Worm (Caenorhabditis elegans): Measurements from ENCODE around the gene Y48B6A.13.
A peak's percentile ranks its signal among the peaks of the same experiment; 100 is the strongest.

Y48B6A.13 gene

DNA sequence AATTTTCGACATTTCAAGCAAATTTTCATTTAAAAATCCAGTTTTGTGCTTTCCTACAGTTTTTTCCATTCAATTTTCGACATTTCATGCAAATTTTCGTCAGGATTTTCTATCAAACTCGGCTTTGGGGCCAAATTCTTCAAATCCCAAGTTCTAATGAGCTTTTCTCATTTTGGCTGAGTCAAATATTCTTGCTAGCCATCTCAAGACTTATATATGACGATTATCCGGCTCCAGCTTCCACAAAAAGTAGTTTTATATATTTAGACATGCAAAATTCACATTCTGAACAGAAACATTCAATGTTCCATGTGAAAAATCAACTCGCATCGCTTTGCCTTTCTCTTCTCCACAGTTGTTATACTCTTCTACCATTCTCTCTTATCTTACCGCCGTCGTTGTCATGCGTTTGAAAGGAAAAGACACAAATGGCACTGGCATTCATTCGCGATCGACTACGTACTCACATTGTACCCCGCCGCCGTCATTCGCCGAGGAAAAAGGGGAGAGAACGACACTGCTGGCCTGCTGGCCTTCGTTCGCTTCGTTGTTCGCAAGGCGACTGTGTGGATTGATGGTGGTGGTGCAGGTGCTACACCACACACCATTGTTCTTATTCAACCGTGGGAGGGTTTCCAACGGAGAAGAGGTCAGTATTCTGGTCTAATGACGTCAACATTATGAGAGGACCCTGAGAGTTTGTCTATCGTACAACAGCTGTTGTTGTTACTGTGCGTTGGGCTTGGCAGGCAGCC lies 21.9 kb upstream of the Y48B6A.13 start (continued):
- TF ChIP-seq daf-16 (GFP tag; optimal IDR thresholded peaks at IDR 0.05): no peak
- peak; percentile 15 for TF ChIP-seq daf-16 (tag; optimal IDR thresholded peaks at IDR 0.05)
- no peak for TF ChIP-seq F10B5.3 (tag; optimal IDR thresholded peaks at IDR 0.05)
- peak; percentile 80 for TF ChIP-seq nhr-77 (tag; optimal IDR thresholded peaks at IDR 0.05)
- TF ChIP-seq lsy-2 (tag; optimal IDR thresholded peaks at IDR 0.05): peak in 1 of 2 experiments; percentile 20
- TF ChIP-seq hmg-1.1 (GFP tag; IDR thresholded peaks at IDR 0.05): peak; percentile 61; the same call in 1 of the 2 replicates
- TF ChIP-seq dve-1 (tag; optimal IDR thresholded peaks at IDR 0.05; ENCODE audit: insufficient read depth): peak; percentile 73
- TF ChIP-seq dmd-6 (GFP tag; IDR thresholded peaks at IDR 0.05): peak; percentile 62
- no peak for TF ChIP-seq spr-1 (tag; optimal IDR thresholded peaks at IDR 0.05)
- TF ChIP-seq aha-1 (tag): peak; percentile 94

DNA sequence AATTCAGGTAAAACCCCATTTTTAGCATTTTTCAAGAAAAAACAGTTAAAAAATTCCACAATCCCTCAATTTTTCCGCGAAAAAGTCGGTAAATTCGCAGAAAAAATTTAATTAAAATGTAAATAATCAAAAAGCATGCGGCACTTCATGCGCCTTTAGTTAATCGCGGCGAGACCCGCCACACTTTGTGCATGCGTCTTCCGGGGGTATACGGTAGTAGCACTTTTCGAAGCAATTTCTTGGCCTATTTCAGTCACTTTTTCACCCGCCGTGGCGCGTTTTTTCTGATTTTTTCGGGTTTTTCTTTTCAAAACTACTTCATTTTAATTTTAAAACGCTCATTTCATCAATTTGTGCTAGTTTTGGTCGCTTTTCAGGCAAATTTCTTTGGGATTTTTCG lies 21.2 kb upstream of the Y48B6A.13 start:
- TF ChIP-seq F49E8.2 (tag; optimal IDR thresholded peaks at IDR 0.05; ENCODE audit: borderline replicate concordance) (peak; percentile 49), mes-2 (tag; optimal IDR thresholded peaks at IDR 0.05; ENCODE audit: poor library complexity, severe bottlenecking) (peak; percentile 23), lsy-2 (tag; optimal IDR thresholded peaks at IDR 0.05) (peak in 1 of 2 experiments; percentile 25), Y48G9A.11 (GFP tag; IDR thresholded peaks at IDR 0.05) (peak; percentile 54; the same call in 1 of the 2 replicates), lin-38 (GFP tag; IDR thresholded peaks at IDR 0.05) (peak; percentile 60), mxl-3 (GFP tag; optimal IDR thresholded peaks at IDR 0.05) (no peak), unc-130 (GFP tag; optimal IDR thresholded peaks at IDR 0.05) (peak; percentile 58), dmd-6 (GFP tag; IDR thresholded peaks at IDR 0.05) (no peak)

DNA sequence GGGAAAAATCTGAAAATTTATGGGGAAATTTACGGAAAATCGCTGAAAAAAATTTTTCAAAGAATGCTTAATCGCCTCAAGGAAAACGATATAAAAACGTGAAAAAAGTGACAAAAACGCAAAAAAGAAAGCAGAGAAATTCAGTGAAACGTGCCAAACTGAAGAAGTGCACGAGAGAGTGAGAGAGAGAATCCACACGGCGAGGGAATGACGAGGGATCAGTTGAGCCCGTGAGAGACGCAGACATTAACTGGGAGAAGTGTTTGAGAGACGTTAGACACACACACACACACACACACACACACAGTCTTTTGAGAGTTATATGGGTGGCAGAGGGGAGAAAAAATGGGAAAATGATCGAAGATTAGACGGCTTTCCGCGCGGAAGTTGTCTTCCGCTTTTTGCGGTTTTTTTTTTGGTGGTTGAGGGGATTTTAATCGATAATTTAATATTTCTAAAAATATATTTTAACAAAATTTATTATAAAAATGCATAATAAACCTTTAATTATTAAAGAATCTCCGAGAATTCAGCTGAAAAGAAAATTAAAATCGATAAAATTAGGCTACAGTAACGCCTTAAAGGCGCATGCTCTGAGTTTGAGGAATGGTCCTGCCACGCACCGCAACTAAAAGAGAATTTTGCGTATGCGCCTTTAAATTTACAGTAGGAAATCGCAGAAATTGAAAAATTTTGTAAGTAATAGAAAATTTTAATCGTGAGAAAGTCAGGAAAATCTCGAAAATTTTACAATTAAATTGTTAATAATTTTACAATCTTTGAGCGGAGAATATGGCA lies 18.6 kb upstream of the Y48B6A.13 start:
- TF ChIP-seq daf-12 (tag; optimal IDR thresholded peaks at IDR 0.05): no peak
- no peak for TF ChIP-seq ama-1 (optimal IDR thresholded peaks at IDR 0.05)
- no peak for TF ChIP-seq Y105C5A.15 (GFP tag; IDR thresholded peaks at IDR 0.05)
- TF ChIP-seq gei-8 (GFP tag; optimal IDR thresholded peaks at IDR 0.05): no peak
- TF ChIP-seq nhr-111 (GFP tag; optimal IDR thresholded peaks at IDR 0.05): no peak
- no peak for TF ChIP-seq nhr-237 (tag; optimal IDR thresholded peaks at IDR 0.05)
- no peak for TF ChIP-seq php-3 (GFP tag; IDR thresholded peaks at IDR 0.05)
- TF ChIP-seq D1046.2 (GFP tag; IDR thresholded peaks at IDR 0.05): no peak
- peak; percentile 13 for TF ChIP-seq F37D6.2 (tag; optimal IDR thresholded peaks at IDR 0.05)
- peak; percentile 50 for TF ChIP-seq rbr-2 (tag; optimal IDR thresholded peaks at IDR 0.05)
- no peak for TF ChIP-seq nhr-10 (tag; optimal IDR thresholded peaks at IDR 0.05)
- no peak for TF ChIP-seq dmd-9 (GFP tag; IDR thresholded peaks at IDR 0.05)
- TF ChIP-seq unc-130 (GFP tag; optimal IDR thresholded peaks at IDR 0.05): peak; percentile 67
- no peak for TF ChIP-seq lin-39 (tag; optimal IDR thresholded peaks at IDR 0.05)
- no peak for TF ChIP-seq cey-2 (tag; optimal IDR thresholded peaks at IDR 0.05; ENCODE audit: borderline replicate concordance, insufficient read depth)
- no peak for TF ChIP-seq lin-29 (GFP tag; IDR thresholded peaks at IDR 0.05)
- no peak for TF ChIP-seq daf-19 (GFP tag; conservative IDR thresholded peaks at IDR 0.05)
- peak; percentile 49 for TF ChIP-seq dve-1 (tag; optimal IDR thresholded peaks at IDR 0.05; ENCODE audit: insufficient read depth)
- no peak for TF ChIP-seq pha-4 (GFP tag; IDR thresholded peaks at IDR 0.05)
- peak; percentile 60 for TF ChIP-seq pha-4 (tag; optimal IDR thresholded peaks at IDR 0.05)
- TF ChIP-seq arid-1 (GFP tag; conservative IDR thresholded peaks at IDR 0.05): no peak
- TF ChIP-seq ztf-7 (tag; optimal IDR thresholded peaks at IDR 0.05): no peak
- TF ChIP-seq R02D3.7 (tag; optimal IDR thresholded peaks at IDR 0.05): no peak
- TF ChIP-seq zip-2 (tag; optimal IDR thresholded peaks at IDR 0.05): no peak
- TF ChIP-seq hif-1 (tag; optimal IDR thresholded peaks at IDR 0.05): peak; percentile 68 to 99
- no peak for TF ChIP-seq ceh-20 (GFP tag; IDR thresholded peaks at IDR 0.05)
- peak; percentile 12 for TF ChIP-seq lin-13 (GFP tag; optimal IDR thresholded peaks at IDR 0.05)
- no peak for TF ChIP-seq sdz-12 (GFP tag; optimal IDR thresholded peaks at IDR 0.05)
- peak; percentile 39; the same call in 1 of the 2 replicates for TF ChIP-seq dmd-6 (GFP tag; IDR thresholded peaks at IDR 0.05)
- no peak for TF ChIP-seq dmd-8 (GFP tag; IDR thresholded peaks at IDR 0.05)
- TF ChIP-seq hlh-11 (tag; optimal IDR thresholded peaks at IDR 0.05): peak; percentile 70
- TF ChIP-seq Y5F2A.4 (GFP tag; optimal IDR thresholded peaks at IDR 0.05): no peak

All from whole organism, L4 larva.